Worm (Caenorhabditis elegans): ENCODE measurements around the gene cup-16.

Gene cup-16

DNA sequence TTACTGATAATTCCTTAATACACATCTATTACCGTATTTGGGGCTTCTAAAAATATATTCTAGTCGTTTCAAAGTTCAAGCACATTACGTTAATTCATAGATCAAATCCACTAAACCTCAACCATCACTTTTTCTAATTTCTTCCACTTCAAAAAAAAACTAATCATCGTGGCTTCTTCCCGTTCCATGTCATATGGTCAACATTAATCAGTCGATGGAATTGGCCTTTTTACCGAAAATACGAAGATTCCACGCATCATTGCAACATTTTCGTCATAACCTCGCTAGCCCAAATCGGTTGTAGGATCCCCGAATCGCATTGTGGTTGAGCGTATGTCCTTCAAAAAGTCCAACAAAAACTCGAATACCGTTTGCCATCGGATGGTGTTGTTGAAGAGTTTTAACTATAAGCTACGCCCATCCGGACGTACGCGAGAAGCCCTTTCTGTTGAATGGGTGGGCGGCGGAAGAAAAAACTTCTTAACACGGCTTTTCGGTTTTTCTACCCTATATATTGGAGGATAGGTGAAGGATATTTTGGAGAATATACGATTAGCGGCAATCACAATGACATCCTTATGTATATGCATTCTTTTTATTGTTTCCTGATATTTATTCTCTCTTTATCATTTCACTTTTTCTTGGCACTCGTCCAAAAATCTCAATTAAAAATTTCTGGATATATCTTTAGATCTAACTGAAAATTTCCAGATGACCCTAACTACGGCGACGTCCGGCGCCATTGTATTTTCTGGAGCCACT lies 25.6 kb downstream of the cup-16 start, which contains the start of gene rol-6:
Gene rol-6, plus strand, starts transcription at position 712 of the 762 bp plus-strand sequence.
- TF ChIP-seq dao-5 (tag; optimal IDR thresholded peaks at IDR 0.05) = no peak
- TF ChIP-seq him-1 (tag; optimal IDR thresholded peaks at IDR 0.05) = no peak
- TF ChIP-seq W03F9.2 (tag; optimal IDR thresholded peaks at IDR 0.05) = no peak

DNA sequence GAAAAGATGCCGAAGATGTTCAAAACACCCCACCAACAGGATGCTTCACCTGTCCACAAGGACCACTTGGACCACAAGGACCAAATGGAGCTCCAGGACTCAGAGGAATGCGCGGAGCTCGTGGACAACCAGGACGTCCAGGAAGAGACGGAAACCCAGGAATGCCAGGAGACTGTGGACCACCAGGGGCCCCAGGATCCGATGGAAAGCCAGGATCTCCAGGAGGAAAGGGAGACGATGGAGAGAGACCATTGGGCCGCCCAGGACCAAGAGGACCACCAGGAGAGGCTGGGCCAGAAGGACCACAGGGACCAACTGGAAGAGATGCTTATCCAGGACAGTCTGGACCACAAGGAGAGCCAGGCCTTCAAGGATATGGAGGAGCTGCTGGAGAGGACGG lies 26.7 kb downstream of the cup-16 start:
- TF ChIP-seq dao-5 (tag; optimal IDR thresholded peaks at IDR 0.05) = no peak
- no peak for TF ChIP-seq him-1 (tag; optimal IDR thresholded peaks at IDR 0.05)
- no peak for TF ChIP-seq W03F9.2 (tag; optimal IDR thresholded peaks at IDR 0.05)

DNA sequence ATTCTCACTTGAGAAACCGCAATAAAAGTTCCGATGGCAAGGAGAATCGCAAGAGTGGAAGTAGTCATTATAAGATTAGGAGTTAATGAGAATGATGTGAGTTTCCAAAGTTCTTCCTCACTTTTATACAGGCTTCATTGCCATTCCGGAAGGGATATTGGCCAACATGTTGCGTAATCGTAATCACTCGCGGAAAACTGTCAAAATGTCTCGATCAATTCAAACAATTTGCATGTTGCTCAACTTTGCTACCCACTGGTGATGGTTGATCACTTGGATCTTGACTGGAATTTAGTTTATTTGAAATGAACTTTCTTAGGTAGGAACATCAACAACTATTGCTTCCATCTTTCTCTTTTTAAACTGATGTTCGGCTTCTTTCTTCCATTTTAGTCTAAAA lies 30.5 kb downstream of the cup-16 start, which contains the start of gene idpb-4:
Gene idpb-4, minus strand, starts transcription at position 101 of the 400 bp plus-strand sequence.
- no peak for TF ChIP-seq dao-5 (tag; optimal IDR thresholded peaks at IDR 0.05)
- TF ChIP-seq W03F9.2 (tag; optimal IDR thresholded peaks at IDR 0.05) = no peak
- TF ChIP-seq him-1 (tag; optimal IDR thresholded peaks at IDR 0.05) = no peak

DNA sequence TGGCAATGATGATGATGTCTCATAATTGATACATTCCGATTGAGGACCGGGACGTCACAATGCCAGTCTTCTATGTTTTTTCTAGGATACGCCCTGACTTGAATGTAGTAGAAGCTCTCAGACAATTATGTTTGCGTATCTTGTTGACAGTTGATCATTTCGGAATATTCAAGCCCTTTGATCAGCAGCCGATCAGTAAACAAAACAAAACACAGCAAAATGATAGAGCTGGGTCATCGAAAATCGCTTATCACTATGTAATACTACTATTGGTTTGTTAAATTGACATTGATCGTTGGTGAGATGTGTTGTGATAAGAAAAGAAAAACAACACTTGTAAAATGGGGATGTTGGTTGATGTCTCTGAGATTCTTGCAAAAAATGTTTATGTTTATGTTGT lies 31.3 kb downstream of the cup-16 start:
- no peak for TF ChIP-seq W03F9.2 (tag; optimal IDR thresholded peaks at IDR 0.05)
- TF ChIP-seq dao-5 (tag; optimal IDR thresholded peaks at IDR 0.05) = no peak
- no peak for TF ChIP-seq him-1 (tag; optimal IDR thresholded peaks at IDR 0.05)

DNA sequence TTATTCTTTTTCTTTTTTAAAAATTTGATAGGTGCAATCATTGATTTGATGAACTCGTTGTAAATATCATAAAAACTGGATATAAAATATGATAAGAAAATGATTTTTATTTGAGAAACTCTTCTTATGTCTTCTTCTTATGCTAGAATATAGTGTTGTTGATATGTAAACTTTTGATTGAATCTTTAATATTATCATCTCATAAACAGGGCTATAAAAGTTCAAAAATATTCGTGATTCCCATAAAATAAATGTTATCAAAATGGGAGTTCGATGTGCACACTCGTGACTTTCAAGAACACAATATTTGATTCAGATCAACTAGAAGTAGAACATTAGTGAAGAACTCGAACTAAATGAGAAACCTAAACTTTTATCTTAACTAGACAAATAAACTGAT lies 32.0 kb downstream of the cup-16 start:
- no peak for TF ChIP-seq dao-5 (tag; optimal IDR thresholded peaks at IDR 0.05)
- no peak for TF ChIP-seq him-1 (tag; optimal IDR thresholded peaks at IDR 0.05)
- no peak for TF ChIP-seq W03F9.2 (tag; optimal IDR thresholded peaks at IDR 0.05)

DNA sequence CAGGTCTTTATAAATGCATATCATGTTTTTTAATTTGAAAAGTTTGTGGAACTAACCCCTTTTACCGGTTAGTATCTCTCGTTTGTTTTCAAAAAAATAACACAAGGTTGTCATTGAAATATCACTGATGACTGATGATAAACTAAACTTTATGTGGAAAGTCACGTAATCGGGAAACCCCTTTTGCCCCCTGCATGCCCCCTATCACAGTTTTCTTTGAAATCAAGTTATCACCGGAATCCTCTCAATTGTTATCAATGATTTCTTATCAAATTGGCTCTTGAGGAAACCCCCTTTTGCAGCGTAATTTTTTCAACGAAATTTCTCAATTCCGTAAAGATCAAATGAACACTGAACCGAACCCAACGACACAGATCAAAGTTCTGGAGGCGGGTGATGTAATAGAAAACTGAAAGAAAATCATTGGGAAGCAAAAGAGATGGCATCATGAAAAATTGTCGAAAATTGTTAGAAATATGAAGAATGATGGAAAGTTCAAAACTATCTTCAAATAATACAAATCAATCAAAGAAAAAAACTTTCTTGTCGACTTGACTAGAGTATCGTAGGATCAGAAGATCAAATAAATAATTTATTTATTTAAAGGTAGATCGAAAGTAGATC lies 33.5 kb downstream of the cup-16 start:
- no peak for TF ChIP-seq him-1 (tag; optimal IDR thresholded peaks at IDR 0.05)
- TF ChIP-seq dao-5 (tag; optimal IDR thresholded peaks at IDR 0.05) = no peak
- no peak for TF ChIP-seq W03F9.2 (tag; optimal IDR thresholded peaks at IDR 0.05)

DNA sequence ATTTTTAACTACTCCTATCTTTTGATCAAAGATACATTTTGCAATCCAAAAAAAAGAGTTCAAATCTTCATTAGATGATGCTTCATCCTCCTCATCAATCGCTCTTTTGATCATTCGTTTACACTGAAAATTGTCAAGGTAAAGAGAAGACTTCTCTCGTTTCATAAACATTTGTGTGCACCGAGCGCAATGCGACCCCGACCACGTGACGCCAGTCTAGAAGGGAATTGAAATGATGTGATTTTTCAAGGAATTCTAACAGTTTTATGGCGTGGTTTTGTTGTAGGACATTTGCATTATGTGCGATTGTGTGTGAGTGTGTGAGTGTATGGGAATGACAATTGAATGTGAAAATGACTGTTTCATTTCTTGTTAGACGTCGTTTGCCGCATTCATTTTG lies 34.3 kb downstream of the cup-16 start:
- TF ChIP-seq W03F9.2 (tag; optimal IDR thresholded peaks at IDR 0.05) (no peak), him-1 (tag; optimal IDR thresholded peaks at IDR 0.05) (no peak), dao-5 (tag; optimal IDR thresholded peaks at IDR 0.05) (no peak)

DNA sequence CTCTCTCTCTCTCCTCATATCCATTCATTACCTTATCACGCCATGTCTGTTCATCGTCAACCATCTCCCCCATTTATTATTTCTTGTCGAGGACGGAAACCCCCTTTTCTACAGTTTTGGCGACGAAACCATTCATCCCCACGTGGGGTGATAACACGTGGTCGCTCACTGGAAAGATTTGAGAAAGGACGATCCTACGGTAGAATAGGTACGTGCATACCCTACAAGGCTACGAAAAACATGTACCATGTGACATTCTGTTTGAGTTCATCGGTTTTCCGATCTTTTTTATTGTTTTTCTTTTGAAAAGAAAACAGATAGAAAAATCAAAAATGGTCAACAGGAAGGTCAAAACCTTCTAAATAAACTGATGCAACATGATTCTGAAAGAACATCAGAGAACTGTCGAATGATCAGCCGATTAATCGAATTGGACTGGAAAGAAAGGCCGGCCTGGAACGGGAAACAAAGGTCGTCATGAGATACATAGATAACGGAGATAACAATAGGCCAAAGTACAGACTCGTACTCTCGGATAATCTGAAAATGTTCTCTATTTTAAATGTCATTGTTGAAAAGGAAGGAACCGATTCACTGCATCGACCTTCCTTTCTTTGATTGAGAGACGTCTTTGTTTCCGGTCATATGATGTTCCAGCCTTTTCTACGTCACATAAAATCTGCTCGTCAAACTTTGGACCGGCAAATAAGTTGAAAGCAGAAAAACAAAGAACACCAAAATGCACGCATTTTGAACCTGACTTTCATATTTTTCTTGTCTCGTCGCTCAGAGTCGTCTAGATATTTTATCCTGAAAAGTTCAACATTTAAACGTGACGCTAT lies 35.3 kb downstream of the cup-16 start:
- TF ChIP-seq him-1 (tag; optimal IDR thresholded peaks at IDR 0.05) = no peak
- no peak for TF ChIP-seq dao-5 (tag; optimal IDR thresholded peaks at IDR 0.05)
- TF ChIP-seq W03F9.2 (tag; optimal IDR thresholded peaks at IDR 0.05) = no peak

DNA sequence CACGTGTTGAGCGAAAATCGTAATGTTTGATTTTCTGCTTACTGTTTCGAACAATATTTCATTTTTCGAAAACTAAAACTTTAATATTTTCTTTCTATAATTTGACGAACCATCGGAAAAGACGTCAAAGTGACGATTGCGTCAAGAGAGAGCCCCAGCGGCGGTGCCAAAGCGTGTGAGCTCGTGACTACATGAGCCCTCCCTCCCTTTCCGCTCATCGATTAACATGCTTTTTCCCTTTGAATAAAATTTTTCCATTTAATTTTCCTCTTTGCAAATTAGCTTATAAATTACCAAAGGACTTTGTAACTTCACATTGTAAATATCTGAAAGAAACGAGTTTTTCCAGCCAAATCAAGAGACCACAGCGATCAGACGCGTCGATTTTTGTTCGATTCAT lies 36.0 kb downstream of the cup-16 start:
- no peak for TF ChIP-seq dao-5 (tag; optimal IDR thresholded peaks at IDR 0.05)
- no peak for TF ChIP-seq W03F9.2 (tag; optimal IDR thresholded peaks at IDR 0.05)
- no peak for TF ChIP-seq him-1 (tag; optimal IDR thresholded peaks at IDR 0.05)

DNA sequence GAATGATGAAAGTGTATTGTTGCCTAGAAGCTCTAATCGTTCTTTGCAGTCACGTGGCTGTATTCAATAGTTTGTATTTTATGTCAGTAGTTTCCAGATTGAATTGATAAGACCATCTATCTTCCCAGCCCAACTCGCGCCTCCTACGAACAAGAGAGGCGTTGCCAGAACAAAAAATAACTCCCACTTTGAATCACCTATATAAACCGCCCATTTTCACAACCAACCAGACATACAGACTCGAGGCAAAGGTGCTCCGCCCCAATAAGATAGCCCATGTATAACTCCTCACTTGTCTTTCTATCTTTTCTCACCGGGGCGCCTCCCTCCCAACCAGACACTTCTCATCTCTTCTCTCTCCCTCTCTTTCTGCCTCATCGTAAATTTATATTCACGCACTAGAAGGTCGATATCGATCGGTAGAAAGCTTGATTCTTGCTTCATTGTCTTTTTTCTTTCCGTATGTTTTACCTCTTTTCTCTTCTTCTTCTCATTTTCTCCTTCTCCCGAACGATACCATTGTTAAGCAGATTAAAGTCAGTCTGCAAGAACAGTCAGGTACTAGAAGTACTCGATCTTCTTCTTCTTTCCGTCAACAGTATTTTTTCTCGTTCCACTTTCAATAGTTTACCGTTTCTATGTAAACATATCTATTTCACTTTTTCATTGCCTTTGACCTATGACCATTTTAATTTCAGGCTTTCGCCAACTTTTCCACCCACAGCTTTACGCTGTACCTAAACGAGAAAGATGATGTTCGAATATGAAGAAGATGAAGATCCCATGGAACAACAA lies 36.6 kb downstream of the cup-16 start, which contains the start of gene mak-1:
Gene mak-1, plus strand, starts transcription at position 693 of the 795 bp plus-strand sequence.
- TF ChIP-seq dao-5 (tag; optimal IDR thresholded peaks at IDR 0.05) (no peak), W03F9.2 (tag; optimal IDR thresholded peaks at IDR 0.05) (no peak), him-1 (tag; optimal IDR thresholded peaks at IDR 0.05) (no peak)

DNA sequence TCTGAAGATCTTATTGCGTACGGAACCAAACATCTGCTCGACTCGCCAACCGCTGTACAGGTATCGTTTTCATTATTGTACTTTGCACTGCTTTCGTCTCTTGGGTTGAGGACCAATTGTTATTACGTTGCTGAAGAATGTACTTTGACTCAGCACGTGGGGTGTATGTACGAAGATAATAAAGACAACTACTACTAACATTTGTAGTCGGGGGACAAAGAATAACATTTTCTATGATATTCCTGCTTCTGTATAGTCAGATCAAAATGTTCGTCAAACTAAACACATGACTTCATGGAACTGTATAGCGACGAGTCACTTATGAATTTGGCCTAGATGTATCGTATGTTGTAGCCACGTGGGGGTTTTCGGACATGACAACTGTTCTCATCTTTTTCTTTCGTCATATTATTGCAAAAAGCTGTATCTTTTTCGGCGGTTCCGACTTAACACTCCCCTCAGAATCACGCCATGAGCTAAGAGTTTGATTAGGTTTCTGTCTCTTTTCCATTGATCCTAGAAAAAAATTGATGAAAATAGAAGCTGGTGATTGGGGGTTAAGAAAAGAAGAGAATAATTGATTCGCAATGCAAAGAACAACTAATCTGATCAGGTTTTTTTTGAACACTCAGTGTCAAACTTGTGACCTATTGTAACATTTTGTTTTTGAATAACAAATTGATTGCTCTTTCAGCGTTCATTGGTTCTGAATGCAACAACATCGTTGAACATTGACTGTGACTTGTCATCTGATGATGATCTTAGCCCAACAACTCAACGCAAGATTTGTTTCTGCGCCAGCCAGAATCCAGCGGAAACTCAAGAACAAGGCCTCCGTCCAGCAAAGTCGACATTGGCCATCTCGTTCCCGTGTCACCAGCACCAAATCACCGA lies 37.8 kb downstream of the cup-16 start:
- no peak for TF ChIP-seq him-1 (tag; optimal IDR thresholded peaks at IDR 0.05)
